Fruit fly (Drosophila melanogaster) whole organism, embryonic: ENCODE data around the gene smo.

Source experiments
- BEAF-32 ChIP-seq: fragments of 200-800 bp; sonication (Bioruptor generic); optimal IDR thresholded peaks from 3 replicates; lab custom pipeline; 2017; ENCODE audit warnings: missing biosample characterization, missing genetic modification characterization, mild to moderate bottlenecking, moderate library complexity, missing genetic modification reagents
- CG10147 ChIP-seq: fragments of 200-800 bp; sonication (Bioruptor generic); optimal IDR thresholded peaks from 2 replicates; lab custom pipeline; 2019; ENCODE audit warnings: missing biosample characterization, mild to moderate bottlenecking, missing genetic modification characterization, moderate library complexity
- CG10209 ChIP-seq: fragments of 200-800 bp; sonication (Bioruptor generic); optimal IDR thresholded peaks from 3 replicates; lab custom pipeline; 2017; ENCODE audit warnings: missing biosample characterization, mild to moderate bottlenecking, missing genetic modification characterization, missing genetic modification reagents
- CG11504 ChIP-seq: fragments of 200-800 bp; sonication (Bioruptor generic); optimal IDR thresholded peaks from 3 replicates; lab custom pipeline; 2019; ENCODE audit warnings: missing biosample characterization, mild to moderate bottlenecking, missing genetic modification characterization, moderate library complexity
- CG12155 ChIP-seq: fragments of 200-800 bp; sonication (Bioruptor generic); optimal IDR thresholded peaks from 3 replicates; lab custom pipeline; 2016; ENCODE audit warnings: missing biosample characterization, missing genetic modification characterization
- CG12219 ChIP-seq: fragments of 200-800 bp; sonication (Bioruptor generic); optimal IDR thresholded peaks from 3 replicates; lab custom pipeline; 2018; ENCODE audit warnings: missing biosample characterization, mild to moderate bottlenecking, missing genetic modification characterization
- CG12659 ChIP-seq: fragments of 200-800 bp; sonication (Bioruptor generic); optimal IDR thresholded peaks from 3 replicates; lab custom pipeline; 2017; ENCODE audit warnings: mild to moderate bottlenecking, missing biosample characterization, missing genetic modification reagents, missing genetic modification characterization
- CG13287 ChIP-seq: fragments of 200-800 bp; sonication (Bioruptor generic); IDR thresholded peaks from 2 replicates; pipeline ENCODE4 v1.3.6; 2022; ENCODE audit warnings: missing biosample characterization, missing genetic modification characterization; ENCODE audit not compliant: partially characterized antibody
- CG13424 ChIP-seq: fragments of 200-800 bp; sonication (Bioruptor generic); optimal IDR thresholded peaks from 2 replicates; lab custom pipeline; 2019; ENCODE audit warnings: missing biosample characterization, mild to moderate bottlenecking, missing genetic modification characterization, moderate library complexity
- CG13624 ChIP-seq: fragments of 200-800 bp; sonication (Bioruptor generic); optimal IDR thresholded peaks from 2 replicates; lab custom pipeline; 2016; ENCODE audit warnings: missing biosample characterization, missing genetic modification characterization
- CG13775 ChIP-seq: fragments of 200-800 bp; sonication (Bioruptor generic); optimal IDR thresholded peaks from 3 replicates; lab custom pipeline; 2017; ENCODE audit warnings: missing biosample characterization, mild to moderate bottlenecking, missing genetic modification characterization
- CG14441 ChIP-seq: fragments of 200-800 bp; sonication (Bioruptor generic); IDR thresholded peaks from 2 replicates; pipeline ENCODE4 v1.3.6; 2022; ENCODE audit warnings: missing biosample characterization, missing genetic modification characterization
- CG1603 ChIP-seq: fragments of 200-800 bp; sonication (Bioruptor generic); optimal IDR thresholded peaks from 2 replicates; lab custom pipeline; 2019; ENCODE audit warnings: missing biosample characterization, mild to moderate bottlenecking, missing genetic modification characterization, moderate library complexity
- CG16813 ChIP-seq: fragments of 200-800 bp; sonication (Bioruptor generic); IDR thresholded peaks from 3 replicates; pipeline ENCODE4 v1.3.6; 2022; ENCODE audit warnings: missing biosample characterization, missing genetic modification characterization; ENCODE audit not compliant: partially characterized antibody
- CG2678 ChIP-seq: fragments of 200-800 bp; sonication (Bioruptor generic); optimal IDR thresholded peaks from 3 replicates; lab custom pipeline; 2019; ENCODE audit warnings: missing biosample characterization, mild to moderate bottlenecking, missing genetic modification characterization, moderate library complexity
- CG30403 ChIP-seq: fragments of 200-800 bp; sonication (Bioruptor generic); optimal IDR thresholded peaks from 3 replicates; lab custom pipeline; 2016; ENCODE audit warnings: missing biosample characterization, missing genetic modification characterization
- CG3726 ChIP-seq: fragments of 200-800 bp; sonication (Bioruptor generic); IDR thresholded peaks from 3 replicates; pipeline ENCODE4, ENCODE4 v1.3.6; 2022; ENCODE audit warnings: missing biosample characterization, missing genetic modification characterization
- CG3847 ChIP-seq: fragments of 200-800 bp; sonication (Bioruptor generic); IDR thresholded peaks from 2 replicates; pipeline ENCODE4 v1.3.6; 2022; ENCODE audit warnings: missing biosample characterization, missing genetic modification characterization
- CG3995 ChIP-seq: fragments of 200-800 bp; sonication (Bioruptor generic); optimal IDR thresholded peaks from 3 replicates; lab custom pipeline; 2016; ENCODE audit warnings: missing biosample characterization, missing genetic modification characterization
- CG4404 ChIP-seq: fragments of 200-800 bp; sonication (Bioruptor generic); IDR thresholded peaks from 2 replicates; pipeline ENCODE4 v1.3.6; 2022; ENCODE audit warnings: missing biosample characterization, missing genetic modification characterization
- CG4854 ChIP-seq: fragments of 200-800 bp; sonication (Bioruptor generic); optimal IDR thresholded peaks from 2 replicates; lab custom pipeline; 2016; ENCODE audit warnings: missing biosample characterization, missing genetic modification characterization, inconsistent platforms
- CG6175 ChIP-seq: fragments of 200-800 bp; sonication (Bioruptor generic); IDR thresholded peaks from 3 replicates; pipeline ENCODE4 v1.3.6; 2022; ENCODE audit warnings: missing biosample characterization, missing genetic modification characterization
- CG8281 ChIP-seq: fragments of 200-800 bp; sonication (Bioruptor generic); optimal IDR thresholded peaks from 2 replicates; lab custom pipeline; 2018; ENCODE audit warnings: missing biosample characterization, mild to moderate bottlenecking, missing genetic modification characterization, moderate library complexity
- CG9437 ChIP-seq: fragments of 200-800 bp; sonication (Bioruptor generic); optimal IDR thresholded peaks from 2 replicates; lab custom pipeline; 2018; ENCODE audit warnings: missing biosample characterization, mild to moderate bottlenecking, missing genetic modification characterization
- CTCF ChIP-seq: fragments of 200-800 bp; sonication (Bioruptor generic); optimal IDR thresholded peaks from 2 replicates; lab custom pipeline; 2017; ENCODE audit warnings: missing biosample characterization, mild to moderate bottlenecking, missing genetic modification characterization, moderate library complexity
- Chrac-16 ChIP-seq: fragments of 200-800 bp; sonication (Bioruptor generic); optimal IDR thresholded peaks from 3 replicates; lab custom pipeline; 2016; ENCODE audit warnings: missing biosample characterization, missing genetic modification characterization
- Eip74EF ChIP-seq, 2 experiments: fragments of 200-800 bp in 1 of 2; fragments of >200 bp in 1 of 2; sonication (Bioruptor generic) in 1 of 2; optimal IDR thresholded peaks; 2 replicates each; lab custom pipeline; 2017 to 2019; ENCODE audit warnings: missing biosample characterization in 2 of 2, missing genetic modification characterization in 2 of 2, mild to moderate bottlenecking in 1 of 2, moderate library complexity in 1 of 2
- HLH4C ChIP-seq: fragments of 200-800 bp; sonication (Bioruptor generic); IDR thresholded peaks from 3 replicates; pipeline ENCODE4 v1.3.6; 2022; ENCODE audit warnings: missing biosample characterization, missing genetic modification characterization; ENCODE audit not compliant: partially characterized antibody
- MBD-R2 ChIP-seq: fragments of 200-800 bp; sonication (Bioruptor generic); IDR thresholded peaks from 2 replicates; pipeline ENCODE4 v1.3.6; 2022; ENCODE audit warnings: missing biosample characterization, missing genetic modification characterization
- PHDP ChIP-seq: fragments of 200-800 bp; sonication (Bioruptor generic); optimal IDR thresholded peaks from 3 replicates; lab custom pipeline; 2018; ENCODE audit warnings: missing biosample characterization, mild to moderate bottlenecking, missing genetic modification characterization, moderate library complexity
- Ptx1 ChIP-seq: fragments of 200-800 bp; sonication (Bioruptor generic); IDR thresholded peaks from 2 replicates; pipeline ENCODE4 v1.3.6; 2022; ENCODE audit warnings: missing biosample characterization, missing genetic modification characterization
- Scr ChIP-seq: fragments of 200-800 bp; sonication (Bioruptor generic); IDR thresholded peaks from 2 replicates; pipeline ENCODE4 v1.3.6; 2022; ENCODE audit warnings: missing biosample characterization, missing genetic modification characterization; ENCODE audit not compliant: partially characterized antibody
- Spps ChIP-seq: fragments of 200-800 bp; sonication (Bioruptor generic); optimal IDR thresholded peaks from 2 replicates; lab custom pipeline; 2018; ENCODE audit warnings: missing biosample characterization, mild to moderate bottlenecking, missing genetic modification characterization
- Vsx1 ChIP-seq: fragments of 200-800 bp; sonication (Bioruptor generic); optimal IDR thresholded peaks from 2 replicates; lab custom pipeline; 2017; ENCODE audit warnings: missing biosample characterization, mild to moderate bottlenecking, missing genetic modification characterization, missing genetic modification reagents
- Xbp1 ChIP-seq: fragments of 200-800 bp; sonication (Bioruptor generic); optimal IDR thresholded peaks from 3 replicates; lab custom pipeline; 2016; ENCODE audit warnings: missing biosample characterization, mild to moderate bottlenecking, missing genetic modification characterization
- dm ChIP-seq: fragments of 200-800 bp; sonication (Bioruptor generic); optimal IDR thresholded peaks from 3 replicates; lab custom pipeline; 2016; ENCODE audit warnings: missing biosample characterization, missing genetic modification characterization
- gcm ChIP-seq: fragments of 200-800 bp; sonication (Bioruptor generic); optimal IDR thresholded peaks from 2 replicates; lab custom pipeline; 2019; ENCODE audit warnings: missing biosample characterization, mild to moderate bottlenecking, missing genetic modification characterization, moderate library complexity
- gem ChIP-seq: fragments of 200-800 bp; sonication (Bioruptor generic); optimal IDR thresholded peaks from 2 replicates; lab custom pipeline; 2019; ENCODE audit warnings: missing biosample characterization, mild to moderate bottlenecking, missing genetic modification characterization, moderate library complexity
- gsb-n ChIP-seq: fragments of 200-800 bp; sonication (Bioruptor generic); optimal IDR thresholded peaks from 3 replicates; lab custom pipeline; 2018; ENCODE audit warnings: missing biosample characterization, mild to moderate bottlenecking, missing genetic modification characterization
- lmd ChIP-seq: fragments of 200-800 bp; sonication (Bioruptor generic); IDR thresholded peaks from 2 replicates; pipeline ENCODE4 v1.3.6; 2022; ENCODE audit warnings: missing biosample characterization, missing genetic modification characterization
- nmo ChIP-seq: fragments of 200-800 bp; sonication (Bioruptor generic); optimal IDR thresholded peaks from 2 replicates; lab custom pipeline; 2018; ENCODE audit warnings: missing biosample characterization, mild to moderate bottlenecking, missing genetic modification characterization, moderate library complexity
- prd ChIP-seq, 3 experiments: fragments of >200 bp in 2 of 3; fragments of 200-800 bp in 1 of 3; sonication (Bioruptor generic) in 1 of 3; optimal IDR thresholded peaks in 2 of 3; IDR thresholded peaks in 1 of 3; 2 replicates in 2 of 3; 3 replicates in 1 of 3; pipeline versions ENCODE4 v1.3.6 to Lab custom; 2017 to 2022; ENCODE audit warnings: missing biosample characterization in 1 of 3, missing genetic modification characterization in 1 of 3
- sd ChIP-seq: fragments of 200-800 bp; sonication (Bioruptor generic); optimal IDR thresholded peaks from 3 replicates; lab custom pipeline; 2018; ENCODE audit warnings: missing biosample characterization, mild to moderate bottlenecking, missing genetic modification characterization, moderate library complexity
- shn ChIP-seq: fragments of 200-800 bp; sonication (Bioruptor generic); optimal IDR thresholded peaks from 3 replicates; lab custom pipeline; 2016; ENCODE audit warnings: missing biosample characterization, missing genetic modification characterization
- slp2 ChIP-seq: fragments of 200-800 bp; sonication (Bioruptor generic); optimal IDR thresholded peaks from 2 replicates; lab custom pipeline; 2016; ENCODE audit warnings: missing biosample characterization, missing genetic modification characterization
- sug ChIP-seq: fragments of 200-800 bp; optimal IDR thresholded peaks from 2 replicates; lab custom pipeline; 2019; ENCODE audit warnings: missing biosample characterization, mild to moderate bottlenecking, missing genetic modification characterization, moderate library complexity
- tgo ChIP-seq: fragments of 200-800 bp; sonication (Bioruptor generic); IDR thresholded peaks from 3 replicates; pipeline ENCODE4 v1.3.6; 2022; ENCODE audit warnings: missing biosample characterization, missing genetic modification characterization
- tna ChIP-seq: fragments of 200-800 bp; sonication (Bioruptor generic); IDR thresholded peaks from 2 replicates; pipeline ENCODE4 v1.3.6; 2022; ENCODE audit warnings: missing biosample characterization, missing genetic modification characterization; ENCODE audit not compliant: partially characterized antibody
- trem ChIP-seq: fragments of 200-800 bp; optimal IDR thresholded peaks from 3 replicates; lab custom pipeline; 2019; ENCODE audit warnings: missing biosample characterization, mild to moderate bottlenecking, missing genetic modification characterization, moderate library complexity

smo gene

dm6 chr2L:305646-306045 lies 28.3 kb downstream of the smo start, which contains the start of gene Plc21C (continued):
- TF ChIP-seq Xbp1 (GFP tag; lab: Kevin White, UChicago): peak; percentile 65
- TF ChIP-seq CTCF (GFP tag; lab: Kevin White, UChicago): peak; percentile 52
- TF ChIP-seq BEAF-32 (GFP tag; lab: Kevin White, UChicago): peak; percentile 64
- TF ChIP-seq gcm (GFP tag; lab: Kevin White, UChicago): peak; percentile 25
- TF ChIP-seq CG2678 (tag; lab: Kevin White, UChicago): peak; percentile 56
- TF ChIP-seq CG11504: peak; percentile 65
- TF ChIP-seq Vsx1 (GFP tag; lab: Kevin White, UChicago): no peak
- peak; percentile 70 for TF ChIP-seq CG13624 (GFP tag; lab: Kevin White, UChicago)
- peak; percentile 71 for TF ChIP-seq sug (tag; lab: Kevin White, UChicago)
- 0 out of 3 replicates have a peak, but pooled peaks have one; percentile 23 for TF ChIP-seq HLH4C (GFP tag; lab: Robert Waterston, UW)
- TF ChIP-seq Scr (GFP tag; lab: Robert Waterston, UW): peak; percentile 42; the same call in 1 of the 2 replicates
- peak; percentile 85 for TF ChIP-seq CG3847 (GFP tag; lab: Robert Waterston, UW)
- TF ChIP-seq shn (GFP tag; lab: Kevin White, UChicago): peak; percentile 34
- no peak for TF ChIP-seq prd (optimal IDR thresholded peaks at IDR 0.05; lab: Kevin White, UChicago)
- TF ChIP-seq prd (GFP tag; IDR thresholded peaks at IDR 0.05; lab: Robert Waterston, UW): peak; percentile 33; the same call in 1 of the 3 replicates
- peak; percentile 44 for TF ChIP-seq CG13287 (GFP tag; lab: Robert Waterston, UW)
- peak; percentile 77 for TF ChIP-seq nmo (GFP tag; lab: Kevin White, UChicago)
- no peak for TF ChIP-seq CG6175 (GFP tag; lab: Robert Waterston, UW)
- TF ChIP-seq Spps (tag; lab: Kevin White, UChicago): peak; percentile 24
- peak; percentile 69 for TF ChIP-seq CG12659 (GFP tag; lab: Kevin White, UChicago)
- TF ChIP-seq CG12219 (GFP tag; lab: Kevin White, UChicago): no peak
- TF ChIP-seq MBD-R2 (GFP tag; lab: Robert Waterston, UW): peak; percentile 64
- peak; percentile 91 for TF ChIP-seq CG12155 (GFP tag; lab: Kevin White, UChicago)
- TF ChIP-seq PHDP (tag; lab: Kevin White, UChicago): peak; percentile 59
- TF ChIP-seq CG10209 (GFP tag; lab: Kevin White, UChicago): peak; percentile 11
- no peak for TF ChIP-seq lmd (GFP tag; lab: Robert Waterston, UW)
- no peak for TF ChIP-seq CG3726 (GFP tag; lab: Robert Waterston, UW)
- TF ChIP-seq tgo: 0 out of 3 replicates have a peak, but pooled peaks have one; percentile 23
- TF ChIP-seq slp2: peak; percentile 2
- TF ChIP-seq CG9437 (GFP tag; lab: Kevin White, UChicago): peak; percentile 23
- no peak for TF ChIP-seq CG8281
- peak; percentile 52 for TF ChIP-seq CG30403 (GFP tag; lab: Kevin White, UChicago)
- peak; percentile 82 for TF ChIP-seq CG1603 (tag; lab: Kevin White, UChicago)
- TF ChIP-seq gsb-n (tag; lab: Kevin White, UChicago): peak; percentile 36
- TF ChIP-seq tna (GFP tag; lab: Robert Waterston, UW): no peak
- TF ChIP-seq Ptx1 (GFP tag; lab: Robert Waterston, UW): peak; percentile 32; the same call in 1 of the 2 replicates
- peak; percentile 63 for TF ChIP-seq CG13424 (tag; lab: Kevin White, UChicago)
- TF ChIP-seq CG13775 (GFP tag; lab: Kevin White, UChicago): peak; percentile 43
- TF ChIP-seq Chrac-16 (GFP tag; lab: Kevin White, UChicago): peak; percentile 44
- TF ChIP-seq CG10147 (GFP tag; lab: Kevin White, UChicago): peak; percentile 45
- TF ChIP-seq CG14441 (GFP tag; lab: Robert Waterston, UW): peak; percentile 48
- TF ChIP-seq gem (tag; lab: Kevin White, UChicago): peak; percentile 59
- TF ChIP-seq CG16813 (GFP tag; lab: Robert Waterston, UW): peak; percentile 53; the same call in 2 of the 3 replicates
- 0 out of 2 replicates have a peak, but pooled peaks have one; percentile 22 for TF ChIP-seq CG4404 (GFP tag; lab: Robert Waterston, UW)
- peak; percentile 65 for TF ChIP-seq sd (tag; lab: Kevin White, UChicago)
- peak; percentile 62 for TF ChIP-seq dm
- peak; percentile 83 for TF ChIP-seq CG3995 (GFP tag; lab: Kevin White, UChicago)
- peak; percentile 100 for TF ChIP-seq trem (tag; lab: Kevin White, UChicago)
- peak; percentile 71 for TF ChIP-seq CG4854 (GFP tag; lab: Kevin White, UChicago)
- TF ChIP-seq Eip74EF (GFP tag; optimal IDR thresholded peaks at IDR 0.05; lab: Kevin White, UChicago): no peak
